Worm (Caenorhabditis elegans) whole organism, early embryonic: ENCODE data around the gene fdgt-2.
"Not testable (repeated sequence)": the region's sequence is repeated elsewhere in the genome, so short reads cannot be mapped to it uniquely, and the experiment has no call there.

Source experiments
- ama-1 ChIP-seq: fragments of 150-350 bp; optimal IDR thresholded peaks from 2 replicates; lab custom pipeline; 2014
- ceh-13 ChIP-seq: fragments of 200-800 bp; sonication (Bioruptor generic); optimal IDR thresholded peaks from 2 replicates; lab custom pipeline; 2018; ENCODE audit warnings: mild to moderate bottlenecking, missing genetic modification characterization, missing compliant biosample characterization
- ceh-36 ChIP-seq: sonication (generic microtip); optimal IDR thresholded peaks from 2 replicates; lab custom pipeline; 2016; ENCODE audit warnings: missing genetic modification characterization, inconsistent platforms, missing compliant biosample characterization
- ets-7 ChIP-seq: sonication (generic microtip); optimal IDR thresholded peaks from 2 replicates; lab custom pipeline; 2016; ENCODE audit warnings: missing genotype, missing genetic modification characterization, missing compliant biosample characterization
- flt-1 ChIP-seq: fragments of 200-800 bp; sonication (Bioruptor generic); IDR thresholded peaks from 2 replicates; pipeline ENCODE4 v1.3.6; 2022; ENCODE audit warnings: missing genetic modification characterization, missing compliant biosample characterization
- hmg-4 ChIP-seq: fragments of 200-800 bp; sonication (Bioruptor generic); optimal IDR thresholded peaks from 2 replicates; lab custom pipeline; 2018; ENCODE audit warnings: mild to moderate bottlenecking, missing genetic modification characterization, missing compliant biosample characterization
- pes-1 ChIP-seq: fragments of 200-800 bp; sonication (Bioruptor generic); IDR thresholded peaks from 2 replicates; pipeline ENCODE4 v1.3.6; 2022; ENCODE audit warnings: missing genetic modification reagents, missing genetic modification characterization, missing compliant biosample characterization
- sea-1 ChIP-seq: fragments of 200-800 bp; sonication (Bioruptor generic); conservative IDR thresholded peaks from 2 replicates; pipeline ENCODE4 v1.3.6; 2022; ENCODE audit warnings: missing genetic modification characterization, missing compliant biosample characterization
- tbx-11 ChIP-seq: fragments of 200-800 bp; sonication (Bioruptor generic); IDR thresholded peaks from 2 replicates; pipeline ENCODE4 v1.3.6; 2022; ENCODE audit warnings: missing genetic modification characterization, missing compliant biosample characterization
- tbx-37 ChIP-seq: fragments of 200-800 bp; sonication (Bioruptor generic); conservative IDR thresholded peaks from 2 replicates; pipeline ENCODE4 v1.3.6; 2022; ENCODE audit warnings: missing genetic modification reagents, missing genetic modification characterization, missing compliant biosample characterization
- tra-4 ChIP-seq: sonication (generic microtip); optimal IDR thresholded peaks from 2 replicates; lab custom pipeline; 2017; ENCODE audit warnings: missing genetic modification characterization, missing compliant biosample characterization

ce11 chrII:8419798-8420197 lies 2.4 kb downstream of the fdgt-2 start, which contains the start of gene F14E5.8:
- not testable (repeated sequence) for TF ChIP-seq flt-1 (GFP tag; lab: Robert Waterston, UW); ama-1 (lab: Kevin White, UChicago); pes-1 (GFP tag; lab: Robert Waterston, UW); ets-7 (tag; lab: Kevin White, UChicago); sea-1 (GFP tag; lab: Robert Waterston, UW); tbx-37 (GFP tag; lab: Robert Waterston, UW); tra-4; ceh-36 (tag; lab: Kevin White, UChicago); ceh-13; tbx-11; hmg-4 (GFP tag; lab: Kevin White, UChicago)
